Worm (Caenorhabditis elegans): Measurements from ENCODE around the gene nspd-4.
"Not testable (repeated sequence)": the region's sequence is repeated elsewhere in the genome, so short reads cannot be mapped to it uniquely, and the experiment has no call there.

Gene nspd-4

DNA sequence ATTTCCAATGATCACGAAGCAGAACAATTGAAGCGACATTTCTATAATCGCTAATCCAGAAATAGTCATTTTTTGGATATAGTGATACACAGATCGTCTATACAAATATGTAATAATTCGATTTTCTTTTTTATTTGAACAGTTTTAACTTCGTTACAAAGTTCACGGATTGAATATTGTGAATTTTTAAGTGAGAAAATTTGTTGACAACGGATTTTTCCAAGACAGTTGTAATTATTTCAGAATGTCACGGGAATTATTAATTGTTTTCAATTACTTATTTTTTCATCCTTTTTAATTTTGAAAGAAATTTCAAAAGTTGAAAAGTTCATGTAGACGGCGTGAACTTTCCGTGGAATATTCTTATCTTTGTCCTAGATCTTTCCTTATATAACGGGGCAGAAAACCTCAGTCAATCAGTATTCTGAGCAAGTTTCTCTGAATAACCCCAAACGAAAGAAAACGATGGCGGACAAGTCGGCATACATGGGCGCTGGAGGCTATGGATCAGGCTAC is at the start of gene nspd-4, which contains the start of gene T23B7.2:
TSS of gene nspd-4 (plus strand) at position 466 of the 516 bp plus-strand sequence.
TSS of gene T23B7.2 (minus strand) at position 101 of the 516 bp plus-strand sequence.
- not testable (repeated sequence) for TF ChIP-seq sptf-1 (tag; optimal IDR thresholded peaks at IDR 0.05); efl-3 (GFP tag; optimal IDR thresholded peaks at IDR 0.05); blmp-1 (tag; optimal IDR thresholded peaks at IDR 0.05)

DNA sequence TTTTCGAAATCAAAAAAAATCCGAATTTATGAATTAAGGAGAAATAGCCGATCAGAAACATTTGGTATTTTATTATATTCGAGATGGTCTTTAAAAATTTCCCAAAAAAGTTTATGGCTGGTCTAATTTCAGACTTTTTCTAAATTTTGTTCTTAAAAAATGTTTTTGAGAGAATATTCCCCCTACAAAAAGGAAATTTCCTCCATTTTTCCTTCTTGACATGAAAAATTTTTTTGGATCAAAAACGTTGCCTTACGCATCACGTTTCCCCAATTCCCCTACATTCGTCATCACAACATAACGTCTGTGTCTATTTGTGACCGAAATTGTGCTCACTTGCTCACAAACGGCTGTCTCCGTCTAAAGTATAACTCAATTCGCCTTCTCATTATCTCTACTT is 49.1 kb upstream of the nspd-4 start:
- TF ChIP-seq alr-1 (tag; optimal IDR thresholded peaks at IDR 0.05; ENCODE audit: borderline replicate concordance) (no peak), ets-5 (GFP tag; IDR thresholded peaks at IDR 0.05) (no peak), unc-30 (tag; optimal IDR thresholded peaks at IDR 0.05) (no peak), lin-13 (GFP tag; optimal IDR thresholded peaks at IDR 0.05) (no peak), unc-86 (tag; optimal IDR thresholded peaks at IDR 0.05) (no peak)

DNA sequence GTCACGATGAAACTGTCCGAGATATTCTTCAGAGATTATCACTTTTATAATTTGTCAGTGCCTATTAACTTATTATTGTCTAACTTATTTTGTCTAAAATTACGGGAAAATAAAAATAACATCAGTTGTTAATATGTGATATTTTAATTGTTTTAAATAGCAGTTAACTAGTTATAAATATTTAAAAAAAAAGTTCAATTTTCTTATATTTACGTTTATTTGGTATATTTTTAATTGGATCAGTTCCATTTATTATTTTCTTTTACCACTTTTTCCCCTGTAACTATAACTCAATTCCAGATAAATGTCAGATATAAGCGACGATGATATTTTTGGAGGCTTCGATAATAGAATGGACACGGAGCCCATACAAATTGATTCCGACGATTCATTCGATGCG is 46.9 kb upstream of the nspd-4 start, which contains the start of gene C33F10.4:
TSS of gene C33F10.4 (plus strand) at position 301 of the 400 bp plus-strand sequence.
- TF ChIP-seq ceh-88 (GFP tag; IDR thresholded peaks at IDR 0.05), result no peak
- TF ChIP-seq skn-1 (tag; optimal IDR thresholded peaks at IDR 0.05), result no peak
- no peak for TF ChIP-seq sptf-1 (tag; optimal IDR thresholded peaks at IDR 0.05)
- no peak for TF ChIP-seq alr-1 (tag; optimal IDR thresholded peaks at IDR 0.05; ENCODE audit: borderline replicate concordance)
- TF ChIP-seq pax-3 (tag; optimal IDR thresholded peaks at IDR 0.05), result no peak
- no peak for TF ChIP-seq nhr-47 (tag; optimal IDR thresholded peaks at IDR 0.05)
- TF ChIP-seq F16B12.6 (tag; optimal IDR thresholded peaks at IDR 0.05), result no peak
- TF ChIP-seq blmp-1 (tag; optimal IDR thresholded peaks at IDR 0.05), result no peak
- no peak for TF ChIP-seq aly-2 (tag; optimal IDR thresholded peaks at IDR 0.05)
- TF ChIP-seq unc-98 (GFP tag; IDR thresholded peaks at IDR 0.05), result no peak
- no peak for TF ChIP-seq nhr-85 (tag)
- no peak for TF ChIP-seq ceh-63 (GFP tag; optimal IDR thresholded peaks at IDR 0.05)
- TF ChIP-seq unc-62 (GFP tag; optimal IDR thresholded peaks at IDR 0.05), result no peak
- TF ChIP-seq nhr-12 (tag; optimal IDR thresholded peaks at IDR 0.05), result no peak
- TF ChIP-seq aha-1 (tag; optimal IDR thresholded peaks at IDR 0.05), result no peak
- TF ChIP-seq nhr-71 (tag; optimal IDR thresholded peaks at IDR 0.05), result no peak
- TF ChIP-seq C34B4.2 (tag; optimal IDR thresholded peaks at IDR 0.05), result no peak
- no peak for TF ChIP-seq nhr-90 (tag; optimal IDR thresholded peaks at IDR 0.05; ENCODE audit: poor library complexity)

DNA sequence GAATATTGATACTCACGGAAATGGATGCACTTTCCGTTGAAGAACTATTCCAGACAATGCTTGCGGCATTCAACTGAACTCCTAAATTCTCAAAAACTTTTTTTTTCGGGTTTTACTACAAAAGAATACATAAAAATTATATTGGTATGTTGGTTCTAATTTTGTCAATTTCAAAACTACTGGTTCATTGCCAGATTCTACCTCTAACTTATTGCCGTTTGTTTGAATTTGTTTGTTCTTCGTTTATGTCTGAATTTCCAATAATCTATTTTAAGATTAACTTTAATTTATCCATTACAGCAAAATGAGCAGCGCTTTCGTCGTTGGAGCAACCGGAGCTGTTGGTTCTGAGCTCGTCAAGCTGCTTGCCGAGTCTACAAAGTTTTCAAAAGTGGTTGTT is 45.3 kb upstream of the nspd-4 start, which contains the start of gene C33F10.14:
TSS of gene C33F10.14 (plus strand) at position 301 of the 400 bp plus-strand sequence.
- no peak for TF ChIP-seq unc-30 (tag; optimal IDR thresholded peaks at IDR 0.05)
- TF ChIP-seq lin-35 (GFP tag; optimal IDR thresholded peaks at IDR 0.05), result no peak
- no peak for TF ChIP-seq lin-13 (GFP tag; optimal IDR thresholded peaks at IDR 0.05)
- TF ChIP-seq ceh-63 (GFP tag; optimal IDR thresholded peaks at IDR 0.05), result no peak

DNA sequence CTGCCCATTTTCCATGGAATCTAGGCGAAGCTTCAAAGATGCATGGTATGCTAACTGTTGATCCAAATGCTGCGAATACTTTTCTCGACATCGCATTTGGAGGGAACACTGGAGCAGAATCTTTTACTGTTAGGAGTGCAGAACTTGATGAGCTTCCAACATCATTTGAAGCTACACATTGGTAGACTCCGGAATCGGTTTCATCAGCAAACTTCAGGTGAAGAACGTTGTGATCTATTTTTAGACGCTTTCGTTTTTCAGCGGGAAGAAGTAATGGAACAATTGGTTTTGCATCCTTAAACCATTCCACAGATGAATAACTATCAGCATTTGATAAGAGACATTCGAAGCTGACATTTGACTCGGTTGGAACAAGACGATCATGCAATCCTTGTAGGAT is 41.9 kb upstream of the nspd-4 start:
- TF ChIP-seq ceh-90 (tag; optimal IDR thresholded peaks at IDR 0.05) (no peak), lin-39 (tag; optimal IDR thresholded peaks at IDR 0.05) (no peak), aha-1 (tag; optimal IDR thresholded peaks at IDR 0.05) (no peak), alr-1 (tag; optimal IDR thresholded peaks at IDR 0.05; ENCODE audit: borderline replicate concordance) (no peak), jun-1 (tag; optimal IDR thresholded peaks at IDR 0.05) (no peak), lin-13 (GFP tag; optimal IDR thresholded peaks at IDR 0.05) (no peak), sup-37 (GFP tag; optimal IDR thresholded peaks at IDR 0.05) (no peak), tbx-2 (tag; optimal IDR thresholded peaks at IDR 0.05) (no peak), mab-9 (GFP tag; IDR thresholded peaks at IDR 0.05) (no peak), mep-1 (tag; optimal IDR thresholded peaks at IDR 0.05) (no peak), grh-1 (GFP tag; IDR thresholded peaks at IDR 0.05) (no peak)

DNA sequence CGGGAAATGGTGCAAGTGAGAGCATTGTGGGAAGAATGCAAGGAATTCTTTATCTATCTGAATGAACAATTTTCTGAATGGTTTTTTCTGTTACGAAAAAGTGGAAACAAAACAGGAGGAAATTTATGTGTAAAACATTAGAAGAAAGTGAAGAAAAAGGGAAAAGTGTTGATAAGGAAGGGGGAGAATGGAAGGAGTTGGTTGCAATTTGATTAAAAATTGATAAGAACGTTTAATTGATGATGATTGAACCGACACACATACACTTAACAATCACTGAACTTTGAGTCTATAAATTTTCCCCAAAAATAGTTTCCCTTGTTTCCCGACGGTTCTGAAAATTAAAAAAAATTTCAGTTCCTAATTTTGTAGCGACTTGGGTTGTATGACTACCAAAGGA is 39.5 kb upstream of the nspd-4 start:
- TF ChIP-seq blmp-1 (tag; optimal IDR thresholded peaks at IDR 0.05) (peak; percentile 30), pqm-1 (tag; optimal IDR thresholded peaks at IDR 0.05) (peak; percentile 6), lin-14 (GFP tag; optimal IDR thresholded peaks at IDR 0.05) (peak; percentile 0), zip-4 (GFP tag; optimal IDR thresholded peaks at IDR 0.05) (no peak), elt-2 (tag; optimal IDR thresholded peaks at IDR 0.05) (peak; percentile 88), efl-1 (optimal IDR thresholded peaks at IDR 0.05) (no peak), efl-1 (GFP tag; optimal IDR thresholded peaks at IDR 0.05 in 1 of 2) (peak in 1 of 2 experiments; percentile 38), nhr-12 (tag; optimal IDR thresholded peaks at IDR 0.05) (no peak)
